Fruit fly (Drosophila melanogaster) whole organism, embryonic: ENCODE results near the gene amon.
A peak's percentile ranks its signal among the peaks of the same experiment; 100 is the strongest.

Experiments
- Aef1 ChIP-seq: fragments of 200-800 bp; sonication (Bioruptor generic); IDR thresholded peaks from 3 replicates; pipeline ENCODE4 v1.3.6; 2022; ENCODE audit warnings: missing biosample characterization, missing genetic modification characterization
- Antp ChIP-seq: fragments of 200-800 bp; sonication (Bioruptor generic); optimal IDR thresholded peaks from 3 replicates; lab custom pipeline; 2016; ENCODE audit warnings: missing biosample characterization, missing genetic modification characterization
- Awh ChIP-seq: fragments of 200-800 bp; sonication (Bioruptor generic); IDR thresholded peaks from 2 replicates; pipeline ENCODE4, ENCODE4 v1.3.6; 2022; ENCODE audit warnings: missing biosample characterization, missing genetic modification characterization
- CG10209 ChIP-seq: fragments of 200-800 bp; sonication (Bioruptor generic); optimal IDR thresholded peaks from 3 replicates; lab custom pipeline; 2017; ENCODE audit warnings: missing biosample characterization, mild to moderate bottlenecking, missing genetic modification characterization, missing genetic modification reagents
- CG10366 ChIP-seq: fragments of 200-800 bp; sonication (Bioruptor generic); IDR thresholded peaks from 2 replicates; pipeline ENCODE4 v1.3.6; 2022; ENCODE audit warnings: missing biosample characterization, missing genetic modification characterization
- CG10462 ChIP-seq: fragments of 200-800 bp; sonication (Bioruptor generic); optimal IDR thresholded peaks from 2 replicates; lab custom pipeline; 2016; ENCODE audit warnings: missing biosample characterization, missing genetic modification characterization
- CG11398 ChIP-seq: fragments of 200-800 bp; sonication (Bioruptor generic); optimal IDR thresholded peaks from 2 replicates; lab custom pipeline; 2016; ENCODE audit warnings: missing biosample characterization, missing genetic modification characterization
- CG12071 ChIP-seq: fragments of 200-800 bp; sonication (Bioruptor generic); optimal IDR thresholded peaks from 3 replicates; lab custom pipeline; 2018; ENCODE audit warnings: missing biosample characterization, mild to moderate bottlenecking, missing genetic modification characterization
- CG15073 ChIP-seq: fragments of 200-800 bp; sonication (Bioruptor generic); optimal IDR thresholded peaks from 2 replicates; lab custom pipeline; 2016; ENCODE audit warnings: missing biosample characterization, missing genetic modification characterization
- CG16863 ChIP-seq: fragments of 200-800 bp; sonication (Bioruptor generic); optimal IDR thresholded peaks from 3 replicates; lab custom pipeline; 2016; ENCODE audit warnings: missing biosample characterization, missing genetic modification characterization
- CG18599 ChIP-seq: fragments of 200-800 bp; sonication (Bioruptor generic); optimal IDR thresholded peaks from 3 replicates; lab custom pipeline; 2017; ENCODE audit warnings: missing biosample characterization, missing genetic modification characterization, mild to moderate bottlenecking, moderate library complexity, missing genetic modification reagents
- CG2116 ChIP-seq: fragments of 200-800 bp; sonication (Bioruptor generic); optimal IDR thresholded peaks from 3 replicates; lab custom pipeline; 2018; ENCODE audit warnings: missing biosample characterization, mild to moderate bottlenecking, missing genetic modification characterization
- CG2120 ChIP-seq: fragments of 200-800 bp; sonication (Bioruptor generic); optimal IDR thresholded peaks from 3 replicates; lab custom pipeline; 2016; ENCODE audit warnings: missing biosample characterization, missing genetic modification characterization
- CG2678 ChIP-seq: fragments of 200-800 bp; sonication (Bioruptor generic); optimal IDR thresholded peaks from 3 replicates; lab custom pipeline; 2019; ENCODE audit warnings: missing biosample characterization, mild to moderate bottlenecking, missing genetic modification characterization, moderate library complexity
- CG2875 ChIP-seq: fragments of 200-800 bp; sonication (Bioruptor generic); optimal IDR thresholded peaks from 2 replicates; lab custom pipeline; 2017; ENCODE audit warnings: missing biosample characterization, mild to moderate bottlenecking, missing genetic modification characterization, missing genetic modification reagents
- CG3163 ChIP-seq: fragments of 200-800 bp; sonication (Bioruptor generic); optimal IDR thresholded peaks from 3 replicates; lab custom pipeline; 2016; ENCODE audit warnings: missing biosample characterization, missing genetic modification characterization
- CG32532 ChIP-seq: fragments of 200-800 bp; sonication (Bioruptor generic); IDR thresholded peaks from 2 replicates; pipeline ENCODE4 v1.3.6; 2022; ENCODE audit warnings: missing biosample characterization, missing genetic modification characterization
- CG4617 ChIP-seq: fragments of 200-800 bp; sonication (Bioruptor generic); optimal IDR thresholded peaks from 3 replicates; lab custom pipeline; 2016; ENCODE audit warnings: missing biosample characterization, missing genetic modification characterization, borderline replicate concordance
- CG7357 ChIP-seq: fragments of 200-800 bp; sonication (Bioruptor generic); IDR thresholded peaks from 3 replicates; pipeline ENCODE4 v1.3.6; 2022; ENCODE audit warnings: missing biosample characterization, missing genetic modification characterization
- CG7839 ChIP-seq: fragments of 200-800 bp; sonication (Bioruptor generic); optimal IDR thresholded peaks from 3 replicates; lab custom pipeline; 2018; ENCODE audit warnings: missing biosample characterization, mild to moderate bottlenecking, missing genetic modification characterization, moderate library complexity
- CG9817 ChIP-seq: fragments of 200-800 bp; sonication (Bioruptor generic); optimal IDR thresholded peaks from 2 replicates; lab custom pipeline; 2018; ENCODE audit warnings: missing biosample characterization, mild to moderate bottlenecking, missing genetic modification characterization, moderate library complexity
- CG9932 ChIP-seq: fragments of 200-800 bp; sonication (Bioruptor generic); IDR thresholded peaks from 2 replicates; pipeline ENCODE4 v1.3.6; 2022; ENCODE audit warnings: missing biosample characterization, missing genetic modification characterization
- Ets65A ChIP-seq: fragments of 200-800 bp; sonication (Bioruptor generic); peaks from one replicate; lab custom pipeline; 2016; ENCODE audit warnings: missing biosample characterization, missing genetic modification characterization
- Hmr ChIP-seq: fragments of 200-800 bp; sonication (Bioruptor generic); optimal IDR thresholded peaks from 3 replicates; lab custom pipeline; 2017; ENCODE audit warnings: mild to moderate bottlenecking, missing biosample characterization, missing genetic modification reagents, missing genetic modification characterization
- Nf-YA ChIP-seq: fragments of 200-800 bp; sonication (Bioruptor generic); IDR thresholded peaks from 2 replicates; pipeline ENCODE4 v1.3.6; 2022; ENCODE audit warnings: missing biosample characterization, missing genetic modification characterization
- Ptx1 ChIP-seq: fragments of 200-800 bp; sonication (Bioruptor generic); IDR thresholded peaks from 2 replicates; pipeline ENCODE4 v1.3.6; 2022; ENCODE audit warnings: missing biosample characterization, missing genetic modification characterization
- Rfx ChIP-seq: fragments of 200-800 bp; sonication (Bioruptor generic); IDR thresholded peaks from 2 replicates; pipeline ENCODE4 v1.3.6; 2022; ENCODE audit warnings: missing biosample characterization, missing genetic modification characterization
- Sox100B ChIP-seq: fragments of 200-800 bp; sonication (Bioruptor generic); optimal IDR thresholded peaks from 3 replicates; lab custom pipeline; 2018; ENCODE audit warnings: missing biosample characterization, mild to moderate bottlenecking, missing genetic modification characterization
- az2 ChIP-seq: fragments of 200-800 bp; sonication (Bioruptor generic); optimal IDR thresholded peaks from 3 replicates; lab custom pipeline; 2016; ENCODE audit warnings: missing biosample characterization, missing genetic modification characterization
- bcd ChIP-seq: fragments of 200-800 bp; sonication (Bioruptor generic); optimal IDR thresholded peaks from 2 replicates; lab custom pipeline; 2017; ENCODE audit warnings: missing biosample characterization, mild to moderate bottlenecking, missing genetic modification characterization
- chinmo ChIP-seq: fragments of 200-800 bp; sonication (Bioruptor generic); IDR thresholded peaks from 4 replicates; pipeline ENCODE4 v1.3.6; 2022; ENCODE audit warnings: missing biosample characterization, missing genetic modification characterization; ENCODE audit not compliant: partially characterized antibody
- ci ChIP-seq: fragments of 200-800 bp; sonication (Bioruptor generic); IDR thresholded peaks from 3 replicates; pipeline ENCODE4 v1.3.6; 2022; ENCODE audit warnings: missing biosample characterization, missing genetic modification characterization
- cwo ChIP-seq: fragments of 200-800 bp; sonication (Bioruptor generic); optimal IDR thresholded peaks from 3 replicates; lab custom pipeline; 2017; ENCODE audit warnings: missing biosample characterization, missing genetic modification characterization, mild to moderate bottlenecking, moderate library complexity, missing genetic modification reagents
- hkb ChIP-seq, 2 experiments: fragments of 200-800 bp in 1 of 2; fragments of >200 bp in 1 of 2; sonication (Bioruptor generic) in 1 of 2; IDR thresholded peaks in 1 of 2; optimal IDR thresholded peaks in 1 of 2; 2 replicates each; pipeline versions ENCODE4 v1.3.6 to Lab custom; 2017 to 2022; ENCODE audit warnings: missing biosample characterization in 1 of 2, missing genetic modification characterization in 1 of 2
- lab ChIP-seq: fragments of 200-800 bp; sonication (Bioruptor generic); optimal IDR thresholded peaks from 3 replicates; lab custom pipeline; 2017; ENCODE audit warnings: missing biosample characterization, missing genetic modification characterization, mild to moderate bottlenecking, moderate library complexity, missing genetic modification reagents
- lilli ChIP-seq: fragments of 200-800 bp; sonication (Bioruptor generic); optimal IDR thresholded peaks from 3 replicates; lab custom pipeline; 2016; ENCODE audit warnings: missing biosample characterization, missing genetic modification characterization
- luna ChIP-seq: fragments of 200-800 bp; sonication (Bioruptor generic); optimal IDR thresholded peaks from 2 replicates; lab custom pipeline; 2016; ENCODE audit warnings: missing biosample characterization, missing genetic modification characterization
- mirr ChIP-seq: fragments of 200-800 bp; sonication (Bioruptor generic); optimal IDR thresholded peaks from 3 replicates; lab custom pipeline; 2018; ENCODE audit warnings: missing biosample characterization, mild to moderate bottlenecking, missing genetic modification characterization
- oc ChIP-seq: fragments of 200-800 bp; sonication (Bioruptor generic); optimal IDR thresholded peaks from 2 replicates; lab custom pipeline; 2018; ENCODE audit warnings: missing biosample characterization, mild to moderate bottlenecking, missing genetic modification characterization, moderate library complexity
- org-1 ChIP-seq: fragments of 200-800 bp; sonication (Bioruptor generic); optimal IDR thresholded peaks from 2 replicates; lab custom pipeline; 2017; ENCODE audit warnings: missing biosample characterization, missing genetic modification characterization
- sisA ChIP-seq: fragments of 200-800 bp; sonication (Bioruptor generic); IDR thresholded peaks from 2 replicates; pipeline ENCODE4 v1.3.6; 2022; ENCODE audit warnings: missing biosample characterization, missing genetic modification characterization
- sna ChIP-seq: fragments of 200-800 bp; sonication (Bioruptor generic); IDR thresholded peaks from 2 replicates; pipeline ENCODE4 v1.3.6; 2022; ENCODE audit warnings: missing biosample characterization, missing genetic modification characterization; ENCODE audit not compliant: partially characterized antibody
- sob ChIP-seq: fragments of 200-800 bp; sonication (Bioruptor generic); IDR thresholded peaks from 2 replicates; pipeline ENCODE4 v1.3.6; 2022; ENCODE audit warnings: missing biosample characterization, missing genetic modification characterization
- sr ChIP-seq: fragments of 200-800 bp; sonication (Bioruptor generic); IDR thresholded peaks from 3 replicates; pipeline ENCODE4 v1.3.6; 2022; ENCODE audit warnings: missing biosample characterization, missing genetic modification characterization
- usp ChIP-seq: fragments of >200 bp; optimal IDR thresholded peaks from 2 replicates; lab custom pipeline; 2017; ENCODE audit warnings: missing biosample characterization, missing genetic modification characterization
- z ChIP-seq: fragments of 200-800 bp; sonication (Bioruptor generic); IDR thresholded peaks from 3 replicates; pipeline ENCODE4 v1.3.6; 2022; ENCODE audit warnings: missing biosample characterization, missing genetic modification characterization
- zfh1 ChIP-seq: fragments of 200-800 bp; sonication (Bioruptor generic); IDR thresholded peaks from 3 replicates; pipeline ENCODE4 v1.3.6; 2022; ENCODE audit warnings: missing biosample characterization, missing genetic modification characterization
- zfh2 ChIP-seq: fragments of 200-800 bp; sonication (Bioruptor generic); optimal IDR thresholded peaks from 2 replicates; lab custom pipeline; 2016; ENCODE audit warnings: missing biosample characterization, missing genetic modification characterization

amon gene

dm6 chr3R:26700125-26700524 is 13.8 kb downstream of the amon start (continued):
- TF ChIP-seq sisA (GFP tag; lab: Robert Waterston, UW) (peak; percentile 8; the same call in 1 of the 2 replicates), zfh1 (GFP tag; lab: Robert Waterston, UW) (no peak), oc (tag; lab: Kevin White, UChicago) (no peak), CG10462 (GFP tag; lab: Kevin White, UChicago) (no peak), CG2120 (GFP tag; lab: Kevin White, UChicago) (peak; percentile 27), CG4617 (GFP tag; lab: Kevin White, UChicago) (no peak), Antp (GFP tag; lab: Kevin White, UChicago) (no peak), lilli (GFP tag; lab: Kevin White, UChicago) (no peak), CG2678 (tag; lab: Kevin White, UChicago) (peak; percentile 28), ci (GFP tag; lab: Robert Waterston, UW) (0 out of 3 replicates have a peak, but pooled peaks have one; percentile 18), CG15073 (no peak), CG18599 (peak; percentile 64)

dm6 chr3R:26693490-26693889 is 20.5 kb downstream of the amon start, which contains the start of gene TwdlQ:
TSS of gene TwdlQ (minus strand) at chr3R:26693590.
- TF ChIP-seq Nf-YA (no peak), mirr (GFP tag; lab: Kevin White, UChicago) (no peak), CG10209 (GFP tag; lab: Kevin White, UChicago) (no peak), sna (GFP tag; lab: Robert Waterston, UW) (no peak), Aef1 (no peak), z (GFP tag; lab: Robert Waterston, UW) (no peak), Rfx (GFP tag; lab: Robert Waterston, UW) (no peak), zfh1 (GFP tag; lab: Robert Waterston, UW) (no peak), hkb (optimal IDR thresholded peaks at IDR 0.05; lab: Kevin White, UChicago) (no peak), hkb (GFP tag; IDR thresholded peaks at IDR 0.05; lab: Robert Waterston, UW) (no peak), org-1 (GFP tag; lab: Kevin White, UChicago) (no peak)

dm6 chr3R:26690197-26690596 is 23.8 kb downstream of the amon start:
- TF ChIP-seq az2 (GFP tag; lab: Kevin White, UChicago) (no peak), CG3163 (GFP tag; lab: Kevin White, UChicago) (no peak), CG2875 (GFP tag; lab: Kevin White, UChicago) (no peak), CG2120 (GFP tag; lab: Kevin White, UChicago) (peak; percentile 53), CG9932 (GFP tag; lab: Robert Waterston, UW) (peak; percentile 31; the same call in 1 of the 2 replicates), CG7357 (GFP tag; lab: Robert Waterston, UW) (no peak), Ets65A (GFP tag; lab: Kevin White, UChicago) (peak; percentile 77), Hmr (GFP tag; lab: Kevin White, UChicago) (no peak), CG10366 (GFP tag; lab: Robert Waterston, UW) (peak; percentile 34; the same call in 1 of the 2 replicates), sr (GFP tag; lab: Robert Waterston, UW) (no peak), CG12071 (GFP tag; lab: Kevin White, UChicago) (no peak), zfh2 (peak; percentile 0), sob (GFP tag; lab: Robert Waterston, UW) (no peak), Sox100B (GFP tag; lab: Kevin White, UChicago) (no peak), CG2116 (GFP tag; lab: Kevin White, UChicago) (no peak), luna (no peak), lab (GFP tag; lab: Kevin White, UChicago) (peak; percentile 52), cwo (GFP tag; lab: Kevin White, UChicago) (no peak), bcd (GFP tag; lab: Kevin White, UChicago) (no peak), CG11398 (GFP tag; lab: Kevin White, UChicago) (no peak), usp (no peak), CG9817 (tag; lab: Kevin White, UChicago) (peak; percentile 18), CG7839 (tag; lab: Kevin White, UChicago) (peak; percentile 33), Awh (no peak), chinmo (GFP tag; lab: Robert Waterston, UW) (no peak), CG16863 (GFP tag; lab: Kevin White, UChicago) (no peak), ci (GFP tag; lab: Robert Waterston, UW) (0 out of 3 replicates have a peak, but pooled peaks have one; percentile 29), CG32532 (peak; percentile 41; the same call in 1 of the 2 replicates), Ptx1 (GFP tag; lab: Robert Waterston, UW) (peak; percentile 51)
